Worm (Caenorhabditis elegans) whole organism, L2 larva: ENCODE measurements around the gene F13H8.12.

Experiments used
- nhr-21 ChIP-seq: fragments of 150-350 bp; optimal IDR thresholded peaks from 2 replicates; lab custom pipeline; 2014; ENCODE audit warnings: missing biosample characterization, missing genetic modification characterization
- nhr-237 ChIP-seq: fragments of 150-350 bp; optimal IDR thresholded peaks from 2 replicates; lab custom pipeline; 2014; ENCODE audit warnings: missing biosample characterization, missing genetic modification characterization
- unc-39 ChIP-seq: fragments of 150-350 bp; optimal IDR thresholded peaks from 2 replicates; lab custom pipeline; 2014; ENCODE audit warnings: missing biosample characterization, missing genetic modification characterization

DNA sequence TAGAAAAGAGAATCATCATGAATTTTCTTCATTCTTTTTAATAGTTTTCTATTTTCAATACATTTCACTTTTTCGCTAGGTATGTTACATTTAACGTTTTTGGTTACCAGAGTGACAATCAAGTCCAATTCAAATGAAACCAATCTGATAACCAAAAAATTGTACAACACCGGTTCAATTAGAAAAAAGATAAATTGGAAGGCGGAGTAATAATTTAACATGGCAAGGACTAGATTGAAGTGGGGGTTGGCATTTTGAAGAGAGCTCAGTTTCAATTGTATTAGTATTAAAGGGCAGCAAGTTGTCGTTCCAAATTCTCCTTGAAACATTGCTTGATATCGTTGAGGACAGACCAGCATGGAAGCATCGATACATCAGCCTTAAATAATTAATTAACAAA, 9.6 kb upstream of the F13H8.12 start:
- no peak for TF ChIP-seq nhr-21 (tag; lab: Kevin White, UChicago)
- no peak for TF ChIP-seq unc-39 (tag; lab: Kevin White, UChicago)
- TF ChIP-seq nhr-237 (tag; lab: Kevin White, UChicago): no peak
